Fruit fly (Drosophila melanogaster): ENCODE measurements around the gene CG42752.
A peak's percentile ranks its signal among the peaks of the same experiment; 100 is the strongest.

Gene CG42752

DNA sequence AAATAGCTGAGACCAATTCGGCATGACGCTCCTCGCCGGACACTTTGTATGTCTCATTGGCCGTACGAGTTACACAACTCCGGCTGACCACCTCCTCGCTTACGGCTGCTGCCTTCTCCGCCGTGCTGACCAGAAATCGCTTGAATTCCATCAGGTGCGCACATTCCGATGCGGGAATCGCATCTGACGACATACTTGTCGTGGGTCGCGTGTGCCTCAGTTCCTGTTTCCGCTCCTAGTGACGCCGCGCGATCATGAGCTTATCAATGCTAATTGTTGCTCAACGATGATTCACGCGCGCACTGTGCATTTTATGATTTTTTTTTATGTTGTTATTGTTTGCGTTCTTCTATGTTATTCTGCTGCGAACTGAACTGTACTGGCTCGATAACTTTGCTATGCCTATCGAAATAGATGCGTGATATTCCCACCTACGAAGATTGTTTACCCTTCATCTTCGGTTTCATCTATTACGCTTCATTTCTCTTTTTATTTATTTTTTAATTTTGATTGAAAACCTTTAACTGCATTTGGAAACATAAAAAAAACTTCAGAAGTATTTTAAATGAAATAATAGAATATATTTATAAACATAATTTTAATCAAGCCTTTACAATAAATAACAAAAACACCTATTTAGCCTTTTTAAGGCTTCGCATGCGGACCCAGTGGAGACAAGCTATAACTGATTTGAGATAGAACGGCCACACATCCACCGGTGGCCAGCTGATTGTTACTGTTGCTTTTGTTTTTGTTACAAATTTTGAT, 37.0 kb downstream of the CG42752 start, which contains the start of the genes CG10376 and CG10343 (continued):
- TF ChIP-seq CG4707 (GFP tag; optimal IDR thresholded peaks at IDR 0.05): peak; percentile 9
- peak; percentile 54 for TF ChIP-seq Asciz (GFP tag; optimal IDR thresholded peaks at IDR 0.05)
- peak; percentile 70; the same call in 2 of the 3 replicates for TF ChIP-seq CG3726 (GFP tag; IDR thresholded peaks at IDR 0.05)
- peak; percentile 56 for TF ChIP-seq Dref (GFP tag; IDR thresholded peaks at IDR 0.05)
- TF ChIP-seq ftz-f1 (GFP tag; optimal IDR thresholded peaks at IDR 0.05): no peak
- TF ChIP-seq Optix (GFP tag; IDR thresholded peaks at IDR 0.05): 0 out of 3 replicates have a peak, but pooled peaks have one; percentile 41
- peak; percentile 95 for TF ChIP-seq CG2712 (tag; optimal IDR thresholded peaks at IDR 0.05)
- peak; percentile 24 for TF ChIP-seq CTCF (GFP tag; optimal IDR thresholded peaks at IDR 0.05)
- no peak for TF ChIP-seq CG7745 (tag; optimal IDR thresholded peaks at IDR 0.05)
- TF ChIP-seq HLH3B (GFP tag; IDR thresholded peaks at IDR 0.05): peak; percentile 77
- 0 out of 2 replicates have a peak, but pooled peaks have one; percentile 26 for TF ChIP-seq dimm (GFP tag; IDR thresholded peaks at IDR 0.05)
- no peak for TF ChIP-seq NC2α (GFP tag; optimal IDR thresholded peaks at IDR 0.05)
- peak; percentile 29 for TF ChIP-seq Jarid2 (GFP tag; optimal IDR thresholded peaks at IDR 0.05)
- TF ChIP-seq Sry-δ (GFP tag; optimal IDR thresholded peaks at IDR 0.05): peak; percentile 19
- no peak for TF ChIP-seq inv (GFP tag; IDR thresholded peaks at IDR 0.05; ENCODE audit: partially characterized antibody)
- peak; percentile 81 for TF ChIP-seq CG4730 (GFP tag; IDR thresholded peaks at IDR 0.05)
- TF ChIP-seq Sin3A (optimal IDR thresholded peaks at IDR 0.05): peak; percentile 68
- peak; percentile 21 for TF ChIP-seq Dp (GFP tag; optimal IDR thresholded peaks at IDR 0.05)
- peak; percentile 35 for TF ChIP-seq wek (GFP tag; optimal IDR thresholded peaks at IDR 0.05)
- TF ChIP-seq CG16863 (GFP tag; optimal IDR thresholded peaks at IDR 0.05): peak; percentile 30
- peak; percentile 69 for TF ChIP-seq mam (GFP tag; optimal IDR thresholded peaks at IDR 0.05)
- TF ChIP-seq ab (GFP tag; optimal IDR thresholded peaks at IDR 0.05): peak; percentile 33
- no peak for TF ChIP-seq CG16779 (GFP tag; IDR thresholded peaks at IDR 0.05)
- no peak for TF ChIP-seq gro (GFP tag; optimal IDR thresholded peaks at IDR 0.05)
- TF ChIP-seq CG31365 (tag; optimal IDR thresholded peaks at IDR 0.05): no peak
- peak; percentile 62; the same call in 1 of the 3 replicates for TF ChIP-seq ase (GFP tag; IDR thresholded peaks at IDR 0.05)
- peak; percentile 48; the same call in 1 of the 2 replicates for TF ChIP-seq Gsc (GFP tag; IDR thresholded peaks at IDR 0.05)
- no peak for TF ChIP-seq CG16813 (GFP tag; IDR thresholded peaks at IDR 0.05; ENCODE audit: partially characterized antibody)
- TF ChIP-seq CG2202 (tag; optimal IDR thresholded peaks at IDR 0.05): peak; percentile 66
- peak; percentile 84 for TF ChIP-seq tin (GFP tag; optimal IDR thresholded peaks at IDR 0.05)
- TF ChIP-seq schlank (tag; optimal IDR thresholded peaks at IDR 0.05): peak; percentile 51
- peak; percentile 76 for TF ChIP-seq Oaz (GFP tag; IDR thresholded peaks at IDR 0.05)
- peak; percentile 67 for TF ChIP-seq Hsf (GFP tag; optimal IDR thresholded peaks at IDR 0.05)
- peak; percentile 51 for TF ChIP-seq CrebB (tag; optimal IDR thresholded peaks at IDR 0.05)
- no peak for TF ChIP-seq yki (optimal IDR thresholded peaks at IDR 0.05)
- peak; percentile 43 for TF ChIP-seq CG9876 (GFP tag; optimal IDR thresholded peaks at IDR 0.05)
- peak; percentile 81 for TF ChIP-seq CG10366 (GFP tag; IDR thresholded peaks at IDR 0.05)
- TF ChIP-seq Six4 (GFP tag; optimal IDR thresholded peaks at IDR 0.05): peak; percentile 74
- TF ChIP-seq Dad (GFP tag; optimal IDR thresholded peaks at IDR 0.05): peak; percentile 54
- TF ChIP-seq CG31224 (GFP tag; IDR thresholded peaks at IDR 0.05): peak; percentile 82
- peak; percentile 58; the same call in 2 of the 3 replicates for TF ChIP-seq CG14860 (GFP tag; IDR thresholded peaks at IDR 0.05; ENCODE audit: partially characterized antibody)
- TF ChIP-seq CG11560 (tag; IDR thresholded peaks at IDR 0.05): peak; percentile 82
- no peak for TF ChIP-seq eve (GFP tag; optimal IDR thresholded peaks at IDR 0.05)
- peak; percentile 67 for TF ChIP-seq CG10431 (GFP tag; optimal IDR thresholded peaks at IDR 0.05)
- peak; percentile 55 for TF ChIP-seq CG18476 (GFP tag; optimal IDR thresholded peaks at IDR 0.05)
- peak; percentile 40 for TF ChIP-seq jing (GFP tag; optimal IDR thresholded peaks at IDR 0.05)
- TF ChIP-seq CG14965 (GFP tag; optimal IDR thresholded peaks at IDR 0.05; ENCODE audit: borderline replicate concordance): no peak
- peak; percentile 86 for TF ChIP-seq B-H2 (GFP tag; optimal IDR thresholded peaks at IDR 0.05)
- TF ChIP-seq cad (GFP tag; optimal IDR thresholded peaks at IDR 0.05): no peak
- peak; percentile 68 for TF ChIP-seq stwl (tag; optimal IDR thresholded peaks at IDR 0.05)
- TF ChIP-seq bab2 (GFP tag; optimal IDR thresholded peaks at IDR 0.05): peak; percentile 46

Measured in whole organism, embryonic.